Worm (Caenorhabditis elegans) whole organism, L4/young adult: ENCODE measurements around the gene copg-1.

Source experiments
- W03F9.2 ChIP-seq: fragments of 150-350 bp; optimal IDR thresholded peaks from 2 replicates; lab custom pipeline; 2014; ENCODE audit warnings: missing biosample characterization, missing genetic modification characterization
- dao-5 ChIP-seq: sonication (generic microtip); optimal IDR thresholded peaks from 2 replicates; lab custom pipeline; 2016; ENCODE audit warnings: missing genotype, missing genetic modification characterization, moderate library complexity, missing compliant biosample characterization
- him-1 ChIP-seq: sonication (generic microtip); optimal IDR thresholded peaks from 2 replicates; lab custom pipeline; 2016; ENCODE audit warnings: missing genotype, missing genetic modification reagents, missing genetic modification characterization, missing compliant biosample characterization

ce11 chrIV:10110870-10111269 is 40.9 kb upstream of the copg-1 start:
- TF ChIP-seq him-1 (no peak), W03F9.2 (no peak), dao-5 (tag; lab: Kevin White, UChicago) (no peak)
